Worm (Caenorhabditis elegans) whole organism, late embryonic: Measurements from ENCODE around the gene D1054.5.

Experiments used
- K02D7.2 ChIP-seq: sonication (generic microtip); optimal IDR thresholded peaks from 2 replicates; lab custom pipeline; 2017; ENCODE audit warnings: mild to moderate bottlenecking, missing genetic modification characterization, missing compliant biosample characterization
- K09A11.1 ChIP-seq: sonication (generic microtip); optimal IDR thresholded peaks from 2 replicates; lab custom pipeline; 2017; ENCODE audit warnings: antibody characterized with exemption, mild to moderate bottlenecking, missing genetic modification characterization, missing compliant biosample characterization; ENCODE audit not compliant: insufficient read depth
- T23F11.4 ChIP-seq: fragments of 200-800 bp; sonication (Bioruptor generic); optimal IDR thresholded peaks from 2 replicates; lab custom pipeline; 2018; ENCODE audit warnings: mild to moderate bottlenecking, missing genetic modification characterization, missing compliant biosample characterization
- Y22D7AL.16 ChIP-seq: sonication (generic microtip); optimal IDR thresholded peaks from 2 replicates; lab custom pipeline; 2016; ENCODE audit warnings: missing genetic modification characterization, missing compliant biosample characterization
- ahr-1 ChIP-seq: sonication (generic microtip); optimal IDR thresholded peaks from 2 replicates; lab custom pipeline; 2016; ENCODE audit warnings: missing genetic modification characterization, missing compliant biosample characterization
- ama-1 ChIP-seq: fragments of 150-350 bp; optimal IDR thresholded peaks from 2 replicates; lab custom pipeline; 2014
- ceh-14 ChIP-seq: sonication (generic microtip); optimal IDR thresholded peaks from 2 replicates; lab custom pipeline; 2016; ENCODE audit warnings: missing genotype, missing genetic modification characterization, missing compliant biosample characterization
- ceh-18 ChIP-seq: sonication (generic microtip); optimal IDR thresholded peaks from 2 replicates; lab custom pipeline; 2016; ENCODE audit warnings: missing genetic modification characterization, missing compliant biosample characterization
- ceh-2 ChIP-seq: sonication (generic microtip); optimal IDR thresholded peaks from 2 replicates; lab custom pipeline; 2016; ENCODE audit warnings: missing genotype, missing genetic modification characterization, missing compliant biosample characterization
- ceh-22 ChIP-seq: sonication (generic microtip); optimal IDR thresholded peaks from 2 replicates; lab custom pipeline; 2017; ENCODE audit warnings: missing biosample characterization, missing genetic modification characterization
- ceh-24 ChIP-seq: sonication (generic microtip); optimal IDR thresholded peaks from 2 replicates; lab custom pipeline; 2016; ENCODE audit warnings: mild to moderate bottlenecking, missing genetic modification characterization, missing compliant biosample characterization
- ceh-30 ChIP-seq: fragments of 150-350 bp; optimal IDR thresholded peaks from 2 replicates; lab custom pipeline; 2014; ENCODE audit warnings: missing biosample characterization, missing genetic modification characterization
- ceh-34 ChIP-seq: sonication (generic microtip); optimal IDR thresholded peaks from 2 replicates; lab custom pipeline; 2016; ENCODE audit warnings: mild to moderate bottlenecking, missing genetic modification characterization, missing compliant biosample characterization
- ceh-45 ChIP-seq: fragments of 200-800 bp; sonication (Bioruptor generic); IDR thresholded peaks from 2 replicates; pipeline ENCODE4 v1.3.6; 2022; ENCODE audit warnings: missing genetic modification reagents, missing genetic modification characterization, missing compliant biosample characterization
- ceh-9 ChIP-seq: sonication (generic microtip); optimal IDR thresholded peaks from 2 replicates; lab custom pipeline; 2016; ENCODE audit warnings: mild to moderate bottlenecking, missing genetic modification characterization, inconsistent platforms, missing compliant biosample characterization
- che-1 ChIP-seq: sonication (generic microtip); optimal IDR thresholded peaks from 2 replicates; lab custom pipeline; 2016; ENCODE audit warnings: mild to moderate bottlenecking, missing genetic modification characterization, missing compliant biosample characterization
- dve-1 ChIP-seq: sonication (generic microtip); optimal IDR thresholded peaks from 2 replicates; lab custom pipeline; 2017; ENCODE audit warnings: antibody characterized with exemption, mild to moderate bottlenecking, missing genetic modification characterization, missing compliant biosample characterization
- elt-2 ChIP-seq: sonication (generic microtip); optimal IDR thresholded peaks from 2 replicates; lab custom pipeline; 2016; ENCODE audit warnings: missing genetic modification reagents, missing genetic modification characterization, missing compliant biosample characterization
- elt-4 ChIP-seq: sonication (generic microtip); optimal IDR thresholded peaks from 2 replicates; lab custom pipeline; 2016; ENCODE audit warnings: missing genetic modification characterization, missing compliant biosample characterization
- fkh-10 ChIP-seq: fragments of 150-350 bp; optimal IDR thresholded peaks from 2 replicates; lab custom pipeline; 2014; ENCODE audit warnings: missing biosample characterization, missing genetic modification reagents, missing genetic modification characterization
- fkh-6 ChIP-seq: sonication (generic microtip); optimal IDR thresholded peaks from 2 replicates; lab custom pipeline; 2016; ENCODE audit warnings: missing genetic modification characterization, missing compliant biosample characterization
- hlh-13 ChIP-seq: fragments of 200-800 bp; sonication (Bioruptor generic); optimal IDR thresholded peaks from 2 replicates; lab custom pipeline; 2018; ENCODE audit warnings: mild to moderate bottlenecking, missing genetic modification characterization, missing compliant biosample characterization
- hlh-30 ChIP-seq: sonication (generic microtip); optimal IDR thresholded peaks from 2 replicates; lab custom pipeline; 2017; ENCODE audit warnings: antibody characterized with exemption, missing genetic modification characterization, missing compliant biosample characterization; ENCODE audit not compliant: insufficient read depth
- hlh-6 ChIP-seq: sonication (generic microtip); optimal IDR thresholded peaks from 2 replicates; lab custom pipeline; 2016; ENCODE audit warnings: missing genotype, missing genetic modification characterization, missing compliant biosample characterization
- lin-11 ChIP-seq: fragments of 200-800 bp; sonication (Bioruptor generic); optimal IDR thresholded peaks from 2 replicates; lab custom pipeline; 2018; ENCODE audit warnings: mild to moderate bottlenecking, missing genetic modification characterization, missing compliant biosample characterization
- madf-2 ChIP-seq: sonication (generic microtip); optimal IDR thresholded peaks from 2 replicates; lab custom pipeline; 2017; ENCODE audit warnings: missing genetic modification characterization, missing compliant biosample characterization
- nfya-1 ChIP-seq: sonication (generic microtip); optimal IDR thresholded peaks from 2 replicates; lab custom pipeline; 2017; ENCODE audit warnings: missing genetic modification characterization, mild to moderate bottlenecking, missing compliant biosample characterization, antibody characterized with exemption, moderate library complexity
- npax-4 ChIP-seq: sonication (generic microtip); optimal IDR thresholded peaks from 2 replicates; lab custom pipeline; 2016; ENCODE audit warnings: missing genetic modification characterization, missing compliant biosample characterization
- pag-3 ChIP-seq: sonication (generic microtip); optimal IDR thresholded peaks from 2 replicates; lab custom pipeline; 2016; ENCODE audit warnings: missing compliant biosample characterization, missing genetic modification characterization, borderline replicate concordance
- pha-4 ChIP-seq: fragments of 150-350 bp; optimal IDR thresholded peaks from 2 replicates; lab custom pipeline; 2018; ENCODE audit warnings: missing biosample characterization, missing genetic modification reagents, missing genetic modification characterization
- pqm-1 ChIP-seq: sonication (generic microtip); optimal IDR thresholded peaks from 2 replicates; lab custom pipeline; 2016; ENCODE audit warnings: missing genetic modification characterization, missing compliant biosample characterization
- pros-1 ChIP-seq: fragments of 150-350 bp; optimal IDR thresholded peaks from 2 replicates; lab custom pipeline; 2014; ENCODE audit warnings: missing biosample characterization, missing genetic modification reagents, missing genetic modification characterization
- ref-2 ChIP-seq: sonication (generic microtip); optimal IDR thresholded peaks from 2 replicates; lab custom pipeline; 2016; ENCODE audit warnings: missing genetic modification characterization, missing compliant biosample characterization
- rnt-1 ChIP-seq: sonication (generic microtip); optimal IDR thresholded peaks from 2 replicates; lab custom pipeline; 2016; ENCODE audit warnings: missing genetic modification characterization, missing compliant biosample characterization
- sdc-2 ChIP-seq: sonication (generic microtip); optimal IDR thresholded peaks from 2 replicates; lab custom pipeline; 2016; ENCODE audit warnings: missing genotype, missing genetic modification characterization, missing compliant biosample characterization
- sox-2 ChIP-seq: fragments of 200-800 bp; sonication (Bioruptor generic); IDR thresholded peaks from 2 replicates; pipeline ENCODE4 v1.3.6; 2022; ENCODE audit warnings: missing genetic modification reagents, missing genetic modification characterization, missing compliant biosample characterization
- sox-4 ChIP-seq: sonication (generic microtip); optimal IDR thresholded peaks from 2 replicates; lab custom pipeline; 2017; ENCODE audit warnings: mild to moderate bottlenecking, missing genetic modification characterization, inconsistent platforms, missing compliant biosample characterization
- syd-9 ChIP-seq: sonication (generic microtip); optimal IDR thresholded peaks from 2 replicates; lab custom pipeline; 2016; ENCODE audit warnings: mild to moderate bottlenecking, missing genetic modification characterization, moderate library complexity, missing compliant biosample characterization
- tbx-7 ChIP-seq: sonication (generic microtip); optimal IDR thresholded peaks from 2 replicates; lab custom pipeline; 2016; ENCODE audit warnings: missing genotype, missing genetic modification characterization, missing compliant biosample characterization
- zip-5 ChIP-seq: sonication (generic microtip); optimal IDR thresholded peaks from 2 replicates; lab custom pipeline; 2016; ENCODE audit warnings: missing genetic modification characterization, missing compliant biosample characterization

The D1054.5 gene

ce11 chrV:10802060-10802459 lies 25.7 kb upstream of the D1054.5 start:
- peak; percentile 46 for TF ChIP-seq elt-2 (tag; lab: Kevin White, UChicago)
- no peak for TF ChIP-seq hlh-30

ce11 chrV:10801154-10801553 lies 24.8 kb upstream of the D1054.5 start, which contains the start of gene D1054.18:
Gene D1054.18 (minus strand): TSS chrV:10801198.
- no peak for TF ChIP-seq ceh-18 (tag; lab: Kevin White, UChicago)
- TF ChIP-seq ceh-30 (tag; lab: Kevin White, UChicago), result no peak
- no peak for TF ChIP-seq pqm-1 (tag; lab: Kevin White, UChicago)
- TF ChIP-seq fkh-6 (tag; lab: Kevin White, UChicago), result no peak
- TF ChIP-seq syd-9, result no peak
- no peak for TF ChIP-seq pros-1 (tag; lab: Kevin White, UChicago)
- no peak for TF ChIP-seq dve-1 (tag; lab: Kevin White, UChicago)
- TF ChIP-seq tbx-7 (tag; lab: Kevin White, UChicago), result no peak
- no peak for TF ChIP-seq hlh-30
- no peak for TF ChIP-seq ceh-22 (tag; lab: Kevin White, UChicago)

DNA sequence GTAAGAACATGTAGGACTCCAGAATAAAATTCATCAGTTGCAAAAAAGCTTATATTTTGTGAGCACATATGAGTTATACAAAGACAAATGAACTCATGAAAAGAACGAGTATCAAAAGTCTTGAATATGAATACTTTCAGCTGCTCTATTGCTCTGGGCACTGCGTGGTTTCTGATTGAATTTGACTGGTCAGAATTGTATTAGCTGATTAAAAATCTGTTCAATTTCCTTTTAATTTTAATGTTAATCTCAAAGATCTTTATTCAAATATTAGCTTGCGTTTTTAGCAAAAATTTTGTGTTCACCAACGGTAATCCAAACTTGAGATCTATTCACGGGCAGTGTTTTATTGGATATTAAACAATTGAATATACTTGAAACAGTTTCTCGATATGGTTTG lies 21.7 kb upstream of the D1054.5 start, which contains the start of gene srh-184:
Gene srh-184, minus strand, starts transcription at position 101 of the 400 bp plus-strand sequence.
- no peak for TF ChIP-seq Y22D7AL.16
- TF ChIP-seq nfya-1, result no peak
- no peak for TF ChIP-seq ceh-30 (tag; lab: Kevin White, UChicago)
- TF ChIP-seq rnt-1 (tag; lab: Kevin White, UChicago), result no peak
- no peak for TF ChIP-seq dve-1 (tag; lab: Kevin White, UChicago)
- no peak for TF ChIP-seq elt-2 (tag; lab: Kevin White, UChicago)
- no peak for TF ChIP-seq ceh-34 (tag; lab: Kevin White, UChicago)
- TF ChIP-seq fkh-10 (GFP tag; lab: Kevin White, UChicago), result no peak
- TF ChIP-seq ceh-2 (tag; lab: Kevin White, UChicago), result no peak
- no peak for TF ChIP-seq ceh-14 (tag; lab: Kevin White, UChicago)
- TF ChIP-seq pros-1 (tag; lab: Kevin White, UChicago), result no peak
- no peak for TF ChIP-seq elt-4 (tag; lab: Kevin White, UChicago)
- TF ChIP-seq ref-2, result no peak
- TF ChIP-seq lin-11 (tag; lab: Kevin White, UChicago), result no peak
- TF ChIP-seq che-1, result no peak
- TF ChIP-seq T23F11.4 (GFP tag; lab: Kevin White, UChicago), result no peak
- no peak for TF ChIP-seq sdc-2 (tag; lab: Kevin White, UChicago)
- no peak for TF ChIP-seq zip-5 (tag; lab: Kevin White, UChicago)
- TF ChIP-seq sox-4 (tag; lab: Kevin White, UChicago), result no peak
- no peak for TF ChIP-seq ceh-24

- TF ChIP-seq ceh-45 (GFP tag; lab: Robert Waterston, UW) (no peak), K02D7.2 (tag; lab: Kevin White, UChicago) (no peak), ahr-1 (tag; lab: Kevin White, UChicago) (no peak), ama-1 (lab: Kevin White, UChicago) (no peak), npax-4 (tag; lab: Kevin White, UChicago) (no peak), ceh-18 (tag; lab: Kevin White, UChicago) (no peak), pag-3 (tag; lab: Kevin White, UChicago) (no peak), hlh-13 (GFP tag; lab: Kevin White, UChicago) (no peak), K09A11.1 (tag; lab: Kevin White, UChicago) (no peak), sox-2 (GFP tag; lab: Robert Waterston, UW) (no peak), che-1 (no peak), ceh-30 (tag; lab: Kevin White, UChicago) (no peak), ceh-9 (tag; lab: Kevin White, UChicago) (no peak), madf-2 (tag; lab: Kevin White, UChicago) (no peak), pha-4 (no peak), ceh-22 (tag; lab: Kevin White, UChicago) (no peak), ceh-24 (no peak), tbx-7 (tag; lab: Kevin White, UChicago) (no peak), hlh-6 (tag; lab: Kevin White, UChicago) (no peak)
Observed at ce11 chrV:10795494-10795893, 19.1 kb upstream of the D1054.5 start, which contains the start of gene D1054.19. Gene D1054.19 (plus strand): TSS chrV:10795794.
